Fruit fly (Drosophila melanogaster): ENCODE measurements around the gene CG11977.

Gene CG11977

DNA sequence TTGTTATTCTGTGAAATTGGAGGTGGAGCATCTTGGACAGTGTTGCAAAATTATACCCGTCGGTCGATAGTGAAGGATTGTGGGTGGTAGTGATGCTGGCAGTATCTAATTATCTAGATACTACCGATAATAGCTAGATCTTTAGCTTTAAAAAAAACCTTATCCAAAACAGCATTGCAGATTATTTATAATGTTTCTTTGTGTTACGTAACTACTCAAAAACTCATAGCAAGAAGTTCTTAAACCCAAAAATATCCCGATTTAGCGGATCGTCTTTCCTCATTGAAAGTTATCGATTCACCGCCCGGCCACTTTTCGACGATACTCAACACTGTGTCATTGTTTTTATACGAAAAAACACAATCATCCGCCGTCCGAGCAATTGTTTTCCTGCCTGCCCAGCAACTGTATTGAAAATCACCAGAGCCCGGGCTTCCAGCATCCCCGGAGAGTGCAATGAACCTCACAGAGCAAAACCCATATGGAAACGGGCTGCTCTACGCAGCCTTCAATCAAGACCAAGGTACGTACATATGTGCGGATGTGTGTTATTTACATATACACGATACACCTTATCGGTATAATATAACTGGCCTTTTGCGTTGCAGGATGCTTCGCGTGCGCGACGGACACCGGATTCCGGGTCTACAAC is 4.4 kb upstream of the CG11977 start, which contains the start of gene CG11975 (continued):
- TF ChIP-seq gsb-n (tag; optimal IDR thresholded peaks at IDR 0.05): no peak
- TF ChIP-seq CG5953 (GFP tag; IDR thresholded peaks at IDR 0.05): no peak
- TF ChIP-seq CG4854 (GFP tag; optimal IDR thresholded peaks at IDR 0.05): peak; percentile 71
- TF ChIP-seq hb (GFP tag; IDR thresholded peaks at IDR 0.05; ENCODE audit: partially characterized antibody): 0 out of 3 replicates have a peak, but pooled peaks have one; percentile 11
- peak; percentile 90 for TF ChIP-seq lilli (GFP tag; optimal IDR thresholded peaks at IDR 0.05)
- no peak for TF ChIP-seq CG8359 (GFP tag; optimal IDR thresholded peaks at IDR 0.05; ENCODE audit: borderline replicate concordance)
- TF ChIP-seq mld (GFP tag; IDR thresholded peaks at IDR 0.05; ENCODE audit: partially characterized antibody): no peak
- 0 out of 3 replicates have a peak, but pooled peaks have one; percentile 38 for TF ChIP-seq ase (GFP tag; IDR thresholded peaks at IDR 0.05)
- no peak for TF ChIP-seq abd-A (tag; optimal IDR thresholded peaks at IDR 0.05)
- TF ChIP-seq Ravus (GFP tag; IDR thresholded peaks at IDR 0.05): no peak
- no peak for TF ChIP-seq gem (tag; optimal IDR thresholded peaks at IDR 0.05)
- peak; percentile 92 for TF ChIP-seq CG2120 (GFP tag; optimal IDR thresholded peaks at IDR 0.05)
- no peak for TF ChIP-seq bigmax (GFP tag; optimal IDR thresholded peaks at IDR 0.05)
- peak; percentile 65 for TF ChIP-seq zen (tag; optimal IDR thresholded peaks at IDR 0.05)
- TF ChIP-seq CG1647 (GFP tag; optimal IDR thresholded peaks at IDR 0.05): peak; percentile 65
- peak; percentile 85 to 90 for TF ChIP-seq dpn (GFP tag; optimal IDR thresholded peaks at IDR 0.05)
- TF ChIP-seq CG31224 (GFP tag; IDR thresholded peaks at IDR 0.05): 0 out of 2 replicates have a peak, but pooled peaks have one; percentile 6
- TF ChIP-seq eve (GFP tag; optimal IDR thresholded peaks at IDR 0.05): peak in 1 of 2 experiments; percentile 45
- no peak for TF ChIP-seq Sox102F (GFP tag; optimal IDR thresholded peaks at IDR 0.05)
- TF ChIP-seq Hr39 (optimal IDR thresholded peaks at IDR 0.05): no peak
- peak; percentile 77 for TF ChIP-seq CG4424 (GFP tag; optimal IDR thresholded peaks at IDR 0.05)
- peak; percentile 62 for TF ChIP-seq CG15696 (tag; optimal IDR thresholded peaks at IDR 0.05)
- peak; percentile 63 for TF ChIP-seq CG33213 (GFP tag; optimal IDR thresholded peaks at IDR 0.05)
- TF ChIP-seq NFAT (GFP tag; IDR thresholded peaks at IDR 0.05): peak; percentile 58
- no peak for TF ChIP-seq CG3726 (GFP tag; IDR thresholded peaks at IDR 0.05)
- peak; percentile 36 for TF ChIP-seq CG6813 (GFP tag; optimal IDR thresholded peaks at IDR 0.05)
- peak; percentile 3 for TF ChIP-seq Dp (GFP tag; optimal IDR thresholded peaks at IDR 0.05)
- TF ChIP-seq Meics (GFP tag; optimal IDR thresholded peaks at IDR 0.05): peak; percentile 57
- TF ChIP-seq Dip2 (GFP tag; IDR thresholded peaks at IDR 0.05): no peak
- TF ChIP-seq tio (GFP tag; optimal IDR thresholded peaks at IDR 0.05): no peak
- TF ChIP-seq ap (GFP tag; IDR thresholded peaks at IDR 0.05): 0 out of 2 replicates have a peak, but pooled peaks have one; percentile 5
- TF ChIP-seq dimm (GFP tag; IDR thresholded peaks at IDR 0.05): no peak
- TF ChIP-seq Gsc (GFP tag; IDR thresholded peaks at IDR 0.05): no peak
- TF ChIP-seq crp (GFP tag; optimal IDR thresholded peaks at IDR 0.05): peak in 1 of 2 experiments; percentile 35
- TF ChIP-seq CG8765 (GFP tag; IDR thresholded peaks at IDR 0.05): peak; percentile 57
- TF ChIP-seq CG43689 (GFP tag; IDR thresholded peaks at IDR 0.05): no peak
- TF ChIP-seq gcm2 (GFP tag; optimal IDR thresholded peaks at IDR 0.05): peak; percentile 38
- TF ChIP-seq CG10147 (GFP tag; optimal IDR thresholded peaks at IDR 0.05): no peak
- TF ChIP-seq btn (GFP tag; optimal IDR thresholded peaks at IDR 0.05): peak; percentile 61
- peak in 1 of 2 experiments; percentile 86 for TF ChIP-seq Hr51 (GFP tag; optimal IDR thresholded peaks at IDR 0.05)
- peak; percentile 44 for TF ChIP-seq CG7987 (GFP tag; optimal IDR thresholded peaks at IDR 0.05)
- peak; percentile 64 for TF ChIP-seq amos (GFP tag; IDR thresholded peaks at IDR 0.05; ENCODE audit: partially characterized antibody)
- TF ChIP-seq CG6175 (GFP tag; IDR thresholded peaks at IDR 0.05): no peak
- no peak for TF ChIP-seq Tbp (GFP tag; optimal IDR thresholded peaks at IDR 0.05)
- TF ChIP-seq chif (GFP tag; optimal IDR thresholded peaks at IDR 0.05): peak; percentile 72 to 81
- peak; percentile 74 for TF ChIP-seq CG2712 (tag; optimal IDR thresholded peaks at IDR 0.05)
- peak; percentile 70 for TF ChIP-seq Dad (GFP tag; optimal IDR thresholded peaks at IDR 0.05)
- TF ChIP-seq CG12219 (GFP tag; optimal IDR thresholded peaks at IDR 0.05): no peak
- peak; percentile 52; the same call in 2 of the 3 replicates for TF ChIP-seq croc (GFP tag; conservative IDR thresholded peaks at IDR 0.05)
